Worm (Caenorhabditis elegans) whole organism, early embryonic: ENCODE results near the gene hot-7.

Experiments used
- ama-1 ChIP-seq: fragments of 150-350 bp; optimal IDR thresholded peaks from 2 replicates; lab custom pipeline; 2014
- ets-7 ChIP-seq: sonication (generic microtip); optimal IDR thresholded peaks from 2 replicates; lab custom pipeline; 2016; ENCODE audit warnings: missing genotype, missing genetic modification characterization, missing compliant biosample characterization
- hmg-4 ChIP-seq: fragments of 200-800 bp; sonication (Bioruptor generic); optimal IDR thresholded peaks from 2 replicates; lab custom pipeline; 2018; ENCODE audit warnings: mild to moderate bottlenecking, missing genetic modification characterization, missing compliant biosample characterization
- tbx-11 ChIP-seq: fragments of 200-800 bp; sonication (Bioruptor generic); IDR thresholded peaks from 2 replicates; pipeline ENCODE4 v1.3.6; 2022; ENCODE audit warnings: missing genetic modification characterization, missing compliant biosample characterization
- tbx-37 ChIP-seq: fragments of 200-800 bp; sonication (Bioruptor generic); conservative IDR thresholded peaks from 2 replicates; pipeline ENCODE4 v1.3.6; 2022; ENCODE audit warnings: missing genetic modification reagents, missing genetic modification characterization, missing compliant biosample characterization

ce11 chrII:14226175-14226574 lies 15.0 kb downstream of the hot-7 start, which contains the start of gene Y48B6A.13:
- TF ChIP-seq ama-1 (lab: Kevin White, UChicago) (no peak), tbx-37 (no peak), ets-7 (tag; lab: Kevin White, UChicago) (no peak), hmg-4 (GFP tag; lab: Kevin White, UChicago) (no peak), tbx-11 (GFP tag; lab: Robert Waterston, UW) (no peak)
